Fruit fly (Drosophila melanogaster): ENCODE measurements around the gene CG42564.

The CG42564 gene

dm6 chr3R:6382733-6383465, 8.6 kb downstream of the CG42564 start, which contains the start of gene gzl (continued):
- TF ChIP-seq CG1024 (GFP tag; IDR thresholded peaks at IDR 0.05) (no peak), hb (GFP tag; IDR thresholded peaks at IDR 0.05; ENCODE audit: partially characterized antibody) (peak; percentile 94), H15 (GFP tag; IDR thresholded peaks at IDR 0.05) (no peak), CG4730 (GFP tag; IDR thresholded peaks at IDR 0.05) (no peak), CG5953 (GFP tag; IDR thresholded peaks at IDR 0.05) (no peak), CG3407 (GFP tag; optimal IDR thresholded peaks at IDR 0.05) (no peak), amos (GFP tag; IDR thresholded peaks at IDR 0.05; ENCODE audit: partially characterized antibody) (peak; percentile 99), CG13123 (GFP tag; optimal IDR thresholded peaks at IDR 0.05) (no peak), CG12769 (tag; optimal IDR thresholded peaks at IDR 0.05) (no peak), crp (GFP tag; optimal IDR thresholded peaks at IDR 0.05) (no peak), croc (GFP tag; conservative IDR thresholded peaks at IDR 0.05) (no peak), CG12071 (GFP tag; optimal IDR thresholded peaks at IDR 0.05) (no peak), CG15479 (GFP tag; optimal IDR thresholded peaks at IDR 0.05) (peak; percentile 36), ci (GFP tag; IDR thresholded peaks at IDR 0.05) (no peak; the same call in 2 of the 3 replicates), luna (GFP tag; optimal IDR thresholded peaks at IDR 0.05) (no peak), Doc2 (GFP tag; IDR thresholded peaks at IDR 0.05) (no peak), CG4404 (GFP tag; IDR thresholded peaks at IDR 0.05) (no peak), lilli (GFP tag; optimal IDR thresholded peaks at IDR 0.05) (peak; percentile 23), Elba2 (GFP tag; optimal IDR thresholded peaks at IDR 0.05) (no peak), gsb-n (tag; optimal IDR thresholded peaks at IDR 0.05) (no peak), CG30431 (GFP tag; optimal IDR thresholded peaks at IDR 0.05) (no peak), ssp (GFP tag; IDR thresholded peaks at IDR 0.05) (no peak), Nf-YA (GFP tag; IDR thresholded peaks at IDR 0.05) (no peak), CG4820 (GFP tag; optimal IDR thresholded peaks at IDR 0.05) (no peak), CG11247 (GFP tag; IDR thresholded peaks at IDR 0.05) (no peak), CG4424 (GFP tag; optimal IDR thresholded peaks at IDR 0.05) (no peak), CG10979 (tag; optimal IDR thresholded peaks at IDR 0.05) (no peak), exex (tag; optimal IDR thresholded peaks at IDR 0.05) (peak; percentile 43), CG5180 (GFP tag; optimal IDR thresholded peaks at IDR 0.05) (no peak), chm (GFP tag; IDR thresholded peaks at IDR 0.05) (no peak), ATbp (GFP tag; optimal IDR thresholded peaks at IDR 0.05) (no peak), CG32767 (GFP tag; IDR thresholded peaks at IDR 0.05) (no peak), CG7357 (GFP tag; IDR thresholded peaks at IDR 0.05) (no peak), inv (GFP tag; IDR thresholded peaks at IDR 0.05; ENCODE audit: partially characterized antibody) (peak; percentile 96), CG7928 (GFP tag; optimal IDR thresholded peaks at IDR 0.05) (no peak), CG18599 (GFP tag; optimal IDR thresholded peaks at IDR 0.05) (no peak), Gsc (GFP tag; IDR thresholded peaks at IDR 0.05) (no peak), shn (GFP tag; optimal IDR thresholded peaks at IDR 0.05) (no peak), ttk (GFP tag; IDR thresholded peaks at IDR 0.05) (no peak), pros (GFP tag; optimal IDR thresholded peaks at IDR 0.05) (no peak), ken (GFP tag; IDR thresholded peaks at IDR 0.05) (no peak), CG16813 (GFP tag; IDR thresholded peaks at IDR 0.05; ENCODE audit: partially characterized antibody) (peak; percentile 97), Pdp1 (GFP tag; optimal IDR thresholded peaks at IDR 0.05) (no peak), B-H1 (GFP tag; IDR thresholded peaks at IDR 0.05) (no peak), disco-r (GFP tag; optimal IDR thresholded peaks at IDR 0.05) (no peak), zfh2 (GFP tag; optimal IDR thresholded peaks at IDR 0.05) (no peak), jumu (GFP tag; optimal IDR thresholded peaks at IDR 0.05) (no peak), CG31441 (GFP tag; IDR thresholded peaks at IDR 0.05) (no peak), CG13287 (GFP tag; IDR thresholded peaks at IDR 0.05; ENCODE audit: partially characterized antibody) (peak; percentile 97), CG14050 (GFP tag; IDR thresholded peaks at IDR 0.05) (no peak)

Data from whole organism, embryonic.